Worm (Caenorhabditis elegans): Measurements from ENCODE around the gene Y81G3A.1.

- TF ChIP-seq W03F9.2 (tag; optimal IDR thresholded peaks at IDR 0.05) (no peak), him-1 (tag; optimal IDR thresholded peaks at IDR 0.05) (no peak)
Measured at ce11 chrII:13083752-13084214, at the start of gene Y81G3A.1, which contains the start of gene gcn-2.

All from whole organism, L4/young adult.